Fruit fly (Drosophila melanogaster) whole organism, prepupa: ENCODE results near the gene CG14034.

Experiments used
- Blimp-1 ChIP-seq: fragments of 200-800 bp; sonication (Bioruptor generic); optimal IDR thresholded peaks from 3 replicates; lab custom pipeline; 2017; ENCODE audit warnings: missing biosample characterization, missing genetic modification characterization, mild to moderate bottlenecking, moderate library complexity, missing genetic modification reagents
- CG10631 ChIP-seq: fragments of 200-800 bp; sonication (Bioruptor generic); optimal IDR thresholded peaks from 2 replicates; lab custom pipeline; 2016; ENCODE audit warnings: missing biosample characterization, missing genetic modification characterization
- CG10669 ChIP-seq: fragments of 200-800 bp; sonication (Bioruptor generic); optimal IDR thresholded peaks from 3 replicates; lab custom pipeline; 2018; ENCODE audit warnings: missing biosample characterization, mild to moderate bottlenecking, missing genetic modification characterization, moderate library complexity
- CG11762 ChIP-seq: fragments of 200-800 bp; sonication (Bioruptor generic); optimal IDR thresholded peaks from 3 replicates; lab custom pipeline; 2016; ENCODE audit warnings: missing biosample characterization, missing genetic modification characterization; ENCODE audit not compliant: insufficient read depth
- CG15336 ChIP-seq: fragments of 200-800 bp; sonication (Bioruptor generic); IDR thresholded peaks from 2 replicates; pipeline ENCODE4 v1.3.6; 2022; ENCODE audit warnings: missing biosample characterization, missing genetic modification characterization
- CG1621 ChIP-seq: fragments of 200-800 bp; sonication (Bioruptor generic); optimal IDR thresholded peaks from 3 replicates; lab custom pipeline; 2018; ENCODE audit warnings: missing biosample characterization, mild to moderate bottlenecking, missing genetic modification characterization
- CG3032 ChIP-seq: fragments of 200-800 bp; optimal IDR thresholded peaks from 2 replicates; lab custom pipeline; 2019; ENCODE audit warnings: missing biosample characterization, mild to moderate bottlenecking, missing genetic modification characterization, moderate library complexity
- CG31627 ChIP-seq: fragments of 200-800 bp; sonication (Bioruptor generic); optimal IDR thresholded peaks from 3 replicates; lab custom pipeline; 2016; ENCODE audit warnings: missing biosample characterization, missing genetic modification characterization
- CG32006 ChIP-seq: fragments of 200-800 bp; sonication (Bioruptor generic); optimal IDR thresholded peaks from 3 replicates; lab custom pipeline; 2017; ENCODE audit warnings: missing biosample characterization, mild to moderate bottlenecking, missing genetic modification characterization
- CG34406 ChIP-seq: fragments of 200-800 bp; sonication (Bioruptor generic); optimal IDR thresholded peaks from 3 replicates; lab custom pipeline; 2016; ENCODE audit warnings: missing biosample characterization, missing genetic modification characterization
- CG3919 ChIP-seq: fragments of 200-800 bp; sonication (Bioruptor generic); optimal IDR thresholded peaks from 3 replicates; lab custom pipeline; 2016; ENCODE audit warnings: missing biosample characterization, missing genetic modification characterization
- CG4318 ChIP-seq: fragments of 200-800 bp; sonication (Bioruptor generic); optimal IDR thresholded peaks from 3 replicates; lab custom pipeline; 2017; ENCODE audit warnings: missing biosample characterization, mild to moderate bottlenecking, missing genetic modification characterization
- CG6163 ChIP-seq: fragments of 200-800 bp; sonication (Bioruptor generic); IDR thresholded peaks from 3 replicates; pipeline ENCODE4 v1.3.6; 2022; ENCODE audit warnings: missing biosample characterization, missing genetic modification characterization
- CG6276 ChIP-seq: fragments of 200-800 bp; sonication (Bioruptor generic); optimal IDR thresholded peaks from 2 replicates; lab custom pipeline; 2017; ENCODE audit warnings: missing biosample characterization, mild to moderate bottlenecking, missing genetic modification characterization
- CG6792 ChIP-seq: fragments of 200-800 bp; sonication (Bioruptor generic); optimal IDR thresholded peaks from 3 replicates; lab custom pipeline; 2016; ENCODE audit warnings: missing biosample characterization, missing genetic modification characterization
- CG6808 ChIP-seq: fragments of 200-800 bp; sonication (Bioruptor generic); optimal IDR thresholded peaks from 3 replicates; lab custom pipeline; 2017; ENCODE audit warnings: missing biosample characterization, missing genetic modification characterization, mild to moderate bottlenecking, moderate library complexity, missing genetic modification reagents
- CG6854 ChIP-seq: fragments of 200-800 bp; sonication (Bioruptor generic); optimal IDR thresholded peaks from 2 replicates; lab custom pipeline; 2017; ENCODE audit warnings: missing biosample characterization, mild to moderate bottlenecking, missing genetic modification characterization
- CG7368 ChIP-seq: fragments of 200-800 bp; sonication (Bioruptor generic); optimal IDR thresholded peaks from 3 replicates; lab custom pipeline; 2016; ENCODE audit warnings: missing biosample characterization, missing genetic modification characterization
- CG8119 ChIP-seq: fragments of 200-800 bp; sonication (Bioruptor generic); IDR thresholded peaks from 3 replicates; pipeline ENCODE4 v1.3.6; 2022; ENCODE audit warnings: missing biosample characterization, missing genetic modification characterization
- CG8319 ChIP-seq: fragments of 200-800 bp; sonication (Bioruptor generic); optimal IDR thresholded peaks from 3 replicates; lab custom pipeline; 2016; ENCODE audit warnings: missing biosample characterization, missing genetic modification characterization
- CG8632 ChIP-seq: fragments of 200-800 bp; sonication (Bioruptor generic); optimal IDR thresholded peaks from 3 replicates; lab custom pipeline; 2016; ENCODE audit warnings: missing biosample characterization, missing genetic modification characterization
- Eip75B ChIP-seq: fragments of 200-800 bp; sonication (Bioruptor generic); optimal IDR thresholded peaks from 3 replicates; lab custom pipeline; 2016; ENCODE audit warnings: missing biosample characterization, missing genetic modification characterization
- Eip78C ChIP-seq: fragments of 200-800 bp; sonication (Bioruptor generic); peaks from one replicate; lab custom pipeline; 2016; ENCODE audit warnings: missing biosample characterization, missing genetic modification characterization
- Eip93F ChIP-seq: fragments of 200-800 bp; sonication (Bioruptor generic); optimal IDR thresholded peaks from 2 replicates; lab custom pipeline; 2016; ENCODE audit warnings: missing biosample characterization, mild to moderate bottlenecking, missing genetic modification characterization
- Ets21C ChIP-seq: fragments of 200-800 bp; sonication (Bioruptor generic); optimal IDR thresholded peaks from 3 replicates; lab custom pipeline; 2016; ENCODE audit warnings: missing biosample characterization, missing genetic modification characterization
- Gug ChIP-seq: fragments of 200-800 bp; sonication (Bioruptor generic); IDR thresholded peaks from 2 replicates; pipeline ENCODE4 v1.3.6; 2022; ENCODE audit warnings: missing biosample characterization, missing genetic modification characterization
- Hr39 ChIP-seq: fragments of 200-800 bp; sonication (Bioruptor generic); optimal IDR thresholded peaks from 2 replicates; lab custom pipeline; 2016; ENCODE audit warnings: missing biosample characterization, missing genetic modification characterization
- Hr4 ChIP-seq: fragments of 200-800 bp; sonication (Bioruptor generic); optimal IDR thresholded peaks from 3 replicates; lab custom pipeline; 2016; ENCODE audit warnings: missing biosample characterization, missing genetic modification characterization
- Met ChIP-seq: fragments of 200-800 bp; sonication (Bioruptor generic); optimal IDR thresholded peaks from 3 replicates; lab custom pipeline; 2016; ENCODE audit warnings: missing biosample characterization, missing genetic modification characterization
- OdsH ChIP-seq: fragments of 200-800 bp; sonication (Bioruptor generic); optimal IDR thresholded peaks from 3 replicates; lab custom pipeline; 2016; ENCODE audit warnings: missing biosample characterization, missing genetic modification characterization
- Smox ChIP-seq: fragments of 200-800 bp; sonication (Bioruptor generic); optimal IDR thresholded peaks from 3 replicates; lab custom pipeline; 2016; ENCODE audit warnings: missing biosample characterization, missing genetic modification characterization
- Sox102F ChIP-seq: fragments of 200-800 bp; sonication (Bioruptor generic); optimal IDR thresholded peaks from 2 replicates; lab custom pipeline; 2016; ENCODE audit warnings: missing biosample characterization, mild to moderate bottlenecking, missing genetic modification characterization
- Sox14 ChIP-seq: fragments of 200-800 bp; sonication (Bioruptor generic); optimal IDR thresholded peaks from 3 replicates; lab custom pipeline; 2016; ENCODE audit warnings: missing biosample characterization, missing genetic modification characterization
- achi ChIP-seq: fragments of 200-800 bp; sonication (Bioruptor generic); optimal IDR thresholded peaks from 3 replicates; lab custom pipeline; 2016; ENCODE audit warnings: missing biosample characterization, missing genetic modification characterization
- acj6 ChIP-seq: fragments of 200-800 bp; sonication (Bioruptor generic); optimal IDR thresholded peaks from 3 replicates; lab custom pipeline; 2016; ENCODE audit warnings: missing biosample characterization, missing genetic modification characterization
- cyc ChIP-seq: fragments of 200-800 bp; sonication (Bioruptor generic); optimal IDR thresholded peaks from 3 replicates; lab custom pipeline; 2016; ENCODE audit warnings: missing biosample characterization, missing genetic modification characterization
- dac ChIP-seq: fragments of 200-800 bp; sonication (Bioruptor generic); optimal IDR thresholded peaks from 2 replicates; lab custom pipeline; 2017; ENCODE audit warnings: missing biosample characterization, mild to moderate bottlenecking, missing genetic modification characterization
- dsx ChIP-seq: fragments of 200-800 bp; optimal IDR thresholded peaks from 3 replicates; lab custom pipeline; 2019; ENCODE audit warnings: missing biosample characterization, mild to moderate bottlenecking, missing genetic modification characterization, moderate library complexity; ENCODE audit not compliant: poor library complexity, severe bottlenecking
- eg ChIP-seq: fragments of 200-800 bp; sonication (Bioruptor generic); IDR thresholded peaks from 3 replicates; pipeline ENCODE4 v1.3.6; 2022; ENCODE audit warnings: missing biosample characterization, missing genetic modification characterization
- esn ChIP-seq: fragments of 200-800 bp; sonication (Bioruptor generic); optimal IDR thresholded peaks from 2 replicates; lab custom pipeline; 2016; ENCODE audit warnings: missing biosample characterization, mild to moderate bottlenecking, missing genetic modification characterization, moderate library complexity
- fd59A ChIP-seq: fragments of 200-800 bp; sonication (Bioruptor generic); optimal IDR thresholded peaks from 2 replicates; lab custom pipeline; 2017; ENCODE audit warnings: missing biosample characterization, mild to moderate bottlenecking, missing genetic modification characterization, missing genetic modification reagents
- fd85E ChIP-seq: fragments of 200-800 bp; sonication (Bioruptor generic); optimal IDR thresholded peaks from 3 replicates; lab custom pipeline; 2016; ENCODE audit warnings: missing biosample characterization, missing genetic modification characterization
- fkh ChIP-seq: fragments of 200-800 bp; sonication (Bioruptor generic); optimal IDR thresholded peaks from 3 replicates; lab custom pipeline; 2017; ENCODE audit warnings: missing biosample characterization, mild to moderate bottlenecking, missing genetic modification characterization, moderate library complexity
- lz ChIP-seq: fragments of 200-800 bp; sonication (Bioruptor generic); optimal IDR thresholded peaks from 3 replicates; lab custom pipeline; 2016; ENCODE audit warnings: missing biosample characterization, missing genetic modification characterization
- net ChIP-seq: fragments of 200-800 bp; sonication (Bioruptor generic); optimal IDR thresholded peaks from 3 replicates; lab custom pipeline; 2016; ENCODE audit warnings: missing biosample characterization, missing genetic modification characterization
- pdm3 ChIP-seq: fragments of 200-800 bp; sonication (Bioruptor generic); optimal IDR thresholded peaks from 3 replicates; lab custom pipeline; 2016; ENCODE audit warnings: missing biosample characterization, missing genetic modification characterization
- salr ChIP-seq, 2 experiments: fragments of 200-800 bp; sonication (Bioruptor generic); optimal IDR thresholded peaks; 3 replicates each; lab custom pipeline; 2016 to 2018; ENCODE audit warnings: missing biosample characterization in 2 of 2, missing genetic modification characterization in 2 of 2, mild to moderate bottlenecking in 1 of 2
- ss ChIP-seq, 2 experiments: fragments of 200-800 bp; sonication (Bioruptor generic); optimal IDR thresholded peaks; 2 replicates in 1 of 2; 3 replicates in 1 of 2; lab custom pipeline; 2017 to 2018; ENCODE audit warnings: mild to moderate bottlenecking in 2 of 2, missing biosample characterization in 2 of 2, missing genetic modification characterization in 2 of 2, moderate library complexity in 1 of 2
- svp ChIP-seq: fragments of 200-800 bp; sonication (Bioruptor generic); peaks from one replicate; lab custom pipeline; 2016; ENCODE audit warnings: missing biosample characterization, missing genetic modification characterization
- topi ChIP-seq: fragments of 200-800 bp; sonication (Bioruptor generic); optimal IDR thresholded peaks from 3 replicates; lab custom pipeline; 2016; ENCODE audit warnings: missing biosample characterization, missing genetic modification characterization
- vri ChIP-seq: fragments of 200-800 bp; sonication (Bioruptor generic); optimal IDR thresholded peaks from 3 replicates; lab custom pipeline; 2016; ENCODE audit warnings: missing biosample characterization, mild to moderate bottlenecking, missing genetic modification characterization

Gene CG14034

DNA sequence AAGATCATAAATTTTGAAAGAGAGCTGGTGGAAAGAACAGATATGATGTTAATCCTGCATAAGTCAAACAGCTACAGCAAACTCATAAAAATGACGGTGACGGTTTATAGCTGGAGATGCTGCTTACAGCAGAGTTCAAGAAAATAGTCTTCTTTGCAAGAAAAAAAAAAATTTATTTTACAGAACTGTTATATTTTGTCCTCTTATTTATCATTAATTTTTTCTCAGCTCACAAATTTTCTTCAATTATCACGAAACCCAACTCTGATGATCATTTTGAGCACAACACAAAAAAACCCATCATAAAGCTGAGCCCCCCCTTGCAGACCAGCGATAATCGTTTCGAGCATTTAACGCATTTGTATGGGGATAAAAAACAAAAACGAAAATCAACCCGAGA lies 15.1 kb upstream of the CG14034 start:
- TF ChIP-seq CG8119: no peak
- TF ChIP-seq topi (GFP tag; lab: Kevin White, UChicago): peak; percentile 66
- no peak for TF ChIP-seq fd85E (GFP tag; lab: Kevin White, UChicago)
- TF ChIP-seq Sox102F (GFP tag; lab: Kevin White, UChicago): peak; percentile 75
- peak; percentile 83 for TF ChIP-seq Eip78C
- TF ChIP-seq CG8319 (GFP tag; lab: Kevin White, UChicago): no peak
- peak; percentile 54 for TF ChIP-seq Met (GFP tag; lab: Kevin White, UChicago)
- peak; percentile 28 for TF ChIP-seq Ets21C (GFP tag; lab: Kevin White, UChicago)
- TF ChIP-seq Hr4: no peak
- TF ChIP-seq fkh: peak; percentile 3
- peak; percentile 64 for TF ChIP-seq esn
- peak; percentile 48 for TF ChIP-seq lz (GFP tag; lab: Kevin White, UChicago)
- TF ChIP-seq CG31627: peak; percentile 51
- TF ChIP-seq Hr39 (GFP tag; lab: Kevin White, UChicago): peak; percentile 62
- peak; percentile 11 for TF ChIP-seq CG3919 (GFP tag; lab: Kevin White, UChicago)
- peak; percentile 25 for TF ChIP-seq achi (GFP tag; lab: Kevin White, UChicago)
- peak; percentile 49 for TF ChIP-seq vri (GFP tag; lab: Kevin White, UChicago)
- TF ChIP-seq Sox14: peak; percentile 21
- peak; percentile 19 for TF ChIP-seq Eip75B
- no peak for TF ChIP-seq salr (GFP tag; optimal IDR thresholded peaks at IDR 0.05; lab: Kevin White, UChicago)
- TF ChIP-seq Gug (GFP tag; lab: Robert Waterston, UW): no peak
- peak; percentile 50 for TF ChIP-seq cyc (GFP tag; lab: Kevin White, UChicago)
- TF ChIP-seq CG7368 (GFP tag; lab: Kevin White, UChicago): no peak
- no peak for TF ChIP-seq Eip93F (GFP tag; lab: Kevin White, UChicago)
- TF ChIP-seq CG10669 (GFP tag; lab: Kevin White, UChicago): peak; percentile 16
- no peak for TF ChIP-seq CG3032 (tag; lab: Kevin White, UChicago)
- no peak for TF ChIP-seq dac (GFP tag; lab: Kevin White, UChicago)
- TF ChIP-seq CG4318 (GFP tag; lab: Kevin White, UChicago): no peak
- peak; percentile 38 for TF ChIP-seq CG34406 (GFP tag; lab: Kevin White, UChicago)
- TF ChIP-seq acj6 (GFP tag; lab: Kevin White, UChicago): peak; percentile 42
- no peak for TF ChIP-seq CG11762
- no peak for TF ChIP-seq ss (GFP tag; optimal IDR thresholded peaks at IDR 0.05; lab: Kevin White, UChicago)
- no peak for TF ChIP-seq CG1621 (tag; lab: Kevin White, UChicago)
- TF ChIP-seq OdsH (GFP tag; lab: Kevin White, UChicago): peak; percentile 12
- TF ChIP-seq CG8632 (GFP tag; lab: Kevin White, UChicago): peak; percentile 37
- no peak for TF ChIP-seq CG6808
- TF ChIP-seq CG10631: peak; percentile 36
- peak; percentile 59 for TF ChIP-seq Smox (GFP tag; lab: Kevin White, UChicago)
- no peak for TF ChIP-seq fd59A (GFP tag; lab: Kevin White, UChicago)
- TF ChIP-seq CG32006 (GFP tag; lab: Kevin White, UChicago): peak; percentile 3
- TF ChIP-seq CG6276 (GFP tag; lab: Kevin White, UChicago): no peak
- peak; percentile 75 for TF ChIP-seq svp (GFP tag; lab: Kevin White, UChicago)
- peak; percentile 28 for TF ChIP-seq pdm3
- TF ChIP-seq CG6163 (GFP tag; lab: Robert Waterston, UW): 0 out of 3 replicates have a peak, but pooled peaks have one; percentile 31
- TF ChIP-seq CG15336 (GFP tag; lab: Robert Waterston, UW): 0 out of 2 replicates have a peak, but pooled peaks have one; percentile 19
- TF ChIP-seq Blimp-1: no peak
- TF ChIP-seq CG6792 (GFP tag; lab: Kevin White, UChicago): peak; percentile 36
- TF ChIP-seq net: peak; percentile 19
- TF ChIP-seq CG6854 (GFP tag; lab: Kevin White, UChicago): no peak
- TF ChIP-seq eg (GFP tag; lab: Robert Waterston, UW): 0 out of 3 replicates have a peak, but pooled peaks have one; percentile 25
- TF ChIP-seq dsx (GFP tag; lab: Kevin White, UChicago): no peak
